Fruit fly (Drosophila melanogaster) whole organism, embryonic: ENCODE results near the gene Srp19.
A peak's percentile ranks its signal among the peaks of the same experiment; 100 is the strongest.

Experiments used
- Atf3 ChIP-seq: fragments of 200-800 bp; sonication (Bioruptor generic); optimal IDR thresholded peaks from 3 replicates; lab custom pipeline; 2016; ENCODE audit warnings: missing biosample characterization, missing genetic modification characterization
- Blimp-1 ChIP-seq: fragments of 200-800 bp; sonication (Bioruptor generic); optimal IDR thresholded peaks from 3 replicates; lab custom pipeline; 2018; ENCODE audit warnings: missing biosample characterization, missing genetic modification characterization, mild to moderate bottlenecking, moderate library complexity, missing genetic modification reagents
- CG10267 ChIP-seq: fragments of 200-800 bp; sonication (Bioruptor generic); optimal IDR thresholded peaks from 2 replicates; lab custom pipeline; 2018; ENCODE audit warnings: missing biosample characterization, mild to moderate bottlenecking, missing genetic modification characterization, moderate library complexity
- CG10431 ChIP-seq: fragments of 200-800 bp; sonication (Bioruptor generic); optimal IDR thresholded peaks from 3 replicates; lab custom pipeline; 2018; ENCODE audit warnings: missing biosample characterization, mild to moderate bottlenecking, missing genetic modification characterization
- CG10959 ChIP-seq: fragments of 200-800 bp; sonication (Bioruptor generic); IDR thresholded peaks from 2 replicates; pipeline ENCODE4 v1.3.6; 2022; ENCODE audit warnings: missing biosample characterization, missing genetic modification characterization
- CG12071 ChIP-seq: fragments of 200-800 bp; sonication (Bioruptor generic); optimal IDR thresholded peaks from 3 replicates; lab custom pipeline; 2018; ENCODE audit warnings: missing biosample characterization, mild to moderate bottlenecking, missing genetic modification characterization
- CG13287 ChIP-seq: fragments of 200-800 bp; sonication (Bioruptor generic); IDR thresholded peaks from 2 replicates; pipeline ENCODE4 v1.3.6; 2022; ENCODE audit warnings: missing biosample characterization, missing genetic modification characterization; ENCODE audit not compliant: partially characterized antibody
- CG14050 ChIP-seq: fragments of 200-800 bp; sonication (Bioruptor generic); IDR thresholded peaks from 3 replicates; pipeline ENCODE4 v1.3.6; 2022; ENCODE audit warnings: missing biosample characterization, missing genetic modification characterization
- CG1832 ChIP-seq: fragments of 200-800 bp; sonication (Bioruptor generic); optimal IDR thresholded peaks from 2 replicates; lab custom pipeline; 2017; ENCODE audit warnings: missing biosample characterization, mild to moderate bottlenecking, missing genetic modification characterization, inconsistent platforms
- CG18599 ChIP-seq: fragments of 200-800 bp; sonication (Bioruptor generic); optimal IDR thresholded peaks from 3 replicates; lab custom pipeline; 2017; ENCODE audit warnings: missing biosample characterization, missing genetic modification characterization, mild to moderate bottlenecking, moderate library complexity, missing genetic modification reagents
- CG2678 ChIP-seq: fragments of 200-800 bp; sonication (Bioruptor generic); optimal IDR thresholded peaks from 3 replicates; lab custom pipeline; 2019; ENCODE audit warnings: missing biosample characterization, mild to moderate bottlenecking, missing genetic modification characterization, moderate library complexity
- CG2875 ChIP-seq: fragments of 200-800 bp; sonication (Bioruptor generic); optimal IDR thresholded peaks from 2 replicates; lab custom pipeline; 2017; ENCODE audit warnings: missing biosample characterization, mild to moderate bottlenecking, missing genetic modification characterization, missing genetic modification reagents
- CG43689 ChIP-seq: fragments of 200-800 bp; sonication (Bioruptor generic); IDR thresholded peaks from 2 replicates; pipeline ENCODE4 v1.3.6; 2022; ENCODE audit warnings: missing biosample characterization, missing genetic modification characterization
- CG6175 ChIP-seq: fragments of 200-800 bp; sonication (Bioruptor generic); IDR thresholded peaks from 3 replicates; pipeline ENCODE4 v1.3.6; 2022; ENCODE audit warnings: missing biosample characterization, missing genetic modification characterization
- CG6689 ChIP-seq: fragments of 200-800 bp; sonication (Bioruptor generic); IDR thresholded peaks from 2 replicates; pipeline ENCODE4 v1.3.6; 2022; ENCODE audit warnings: missing biosample characterization, missing genetic modification characterization
- CG7357 ChIP-seq: fragments of 200-800 bp; sonication (Bioruptor generic); IDR thresholded peaks from 3 replicates; pipeline ENCODE4 v1.3.6; 2022; ENCODE audit warnings: missing biosample characterization, missing genetic modification characterization
- CG9437 ChIP-seq: fragments of 200-800 bp; sonication (Bioruptor generic); optimal IDR thresholded peaks from 2 replicates; lab custom pipeline; 2018; ENCODE audit warnings: missing biosample characterization, mild to moderate bottlenecking, missing genetic modification characterization
- CG9876 ChIP-seq: fragments of 200-800 bp; sonication (Bioruptor generic); optimal IDR thresholded peaks from 2 replicates; lab custom pipeline; 2016; ENCODE audit warnings: missing biosample characterization, missing genetic modification characterization
- Dfd ChIP-seq, 2 experiments: fragments of >200 bp; optimal IDR thresholded peaks; 2 replicates each; lab custom pipeline; 2017; ENCODE audit warnings: missing biosample characterization in 2 of 2, missing genetic modification characterization in 2 of 2
- E2f2 ChIP-seq: fragments of 200-800 bp; sonication (Bioruptor generic); IDR thresholded peaks from 2 replicates; pipeline ENCODE4 v1.3.6; 2022; ENCODE audit warnings: missing biosample characterization, missing genetic modification characterization
- Ets65A ChIP-seq: fragments of 200-800 bp; sonication (Bioruptor generic); peaks from one replicate; lab custom pipeline; 2016; ENCODE audit warnings: missing biosample characterization, missing genetic modification characterization
- Ets97D ChIP-seq: fragments of 200-800 bp; sonication (Bioruptor generic); optimal IDR thresholded peaks from 3 replicates; lab custom pipeline; 2016; ENCODE audit warnings: missing biosample characterization, missing genetic modification characterization
- Fer2 ChIP-seq: fragments of 200-800 bp; sonication (Bioruptor generic); optimal IDR thresholded peaks from 2 replicates; lab custom pipeline; 2018; ENCODE audit warnings: missing biosample characterization, mild to moderate bottlenecking, missing genetic modification characterization, moderate library complexity
- HLH54F ChIP-seq: fragments of 200-800 bp; sonication (Bioruptor generic); optimal IDR thresholded peaks from 3 replicates; lab custom pipeline; 2016; ENCODE audit warnings: missing biosample characterization, missing genetic modification characterization
- HmgD ChIP-seq: fragments of 200-800 bp; sonication (Bioruptor generic); optimal IDR thresholded peaks from 3 replicates; lab custom pipeline; 2016; ENCODE audit warnings: missing biosample characterization, missing genetic modification characterization
- NC2α ChIP-seq: fragments of 200-800 bp; sonication (Bioruptor generic); optimal IDR thresholded peaks from 2 replicates; lab custom pipeline; 2016; ENCODE audit warnings: missing biosample characterization, missing genetic modification characterization
- NFAT ChIP-seq: fragments of 200-800 bp; sonication (Bioruptor generic); IDR thresholded peaks from 2 replicates; pipeline ENCODE4 v1.3.6; 2022; ENCODE audit warnings: missing biosample characterization, missing genetic modification characterization
- Pdp1 ChIP-seq, 2 experiments: fragments of 200-800 bp; sonication (Bioruptor generic); optimal IDR thresholded peaks; 3 replicates each; lab custom pipeline; 2016; ENCODE audit warnings: missing biosample characterization in 2 of 2, missing genetic modification characterization in 2 of 2, mild to moderate bottlenecking in 1 of 2, moderate library complexity in 1 of 2
- TFAM ChIP-seq: fragments of 200-800 bp; sonication (Bioruptor generic); optimal IDR thresholded peaks from 2 replicates; lab custom pipeline; 2017; ENCODE audit warnings: missing biosample characterization, missing genetic modification characterization, inconsistent platforms
- Tbp ChIP-seq: fragments of >200 bp; optimal IDR thresholded peaks from 2 replicates; lab custom pipeline; 2018; ENCODE audit warnings: missing biosample characterization, missing genetic modification characterization
- Xrp1 ChIP-seq: fragments of 200-800 bp; sonication (Bioruptor generic); IDR thresholded peaks from 2 replicates; pipeline ENCODE4 v1.3.6; 2022; ENCODE audit warnings: missing biosample characterization, missing genetic modification characterization
- bbx ChIP-seq: fragments of 200-800 bp; sonication (Bioruptor generic); IDR thresholded peaks from 2 replicates; pipeline ENCODE4 v1.3.6; 2022; ENCODE audit warnings: missing biosample characterization, missing genetic modification characterization; ENCODE audit not compliant: partially characterized antibody
- btn ChIP-seq: fragments of 200-800 bp; sonication (Bioruptor generic); optimal IDR thresholded peaks from 2 replicates; lab custom pipeline; 2016; ENCODE audit warnings: missing biosample characterization, missing genetic modification characterization
- cas ChIP-seq: fragments of 200-800 bp; sonication (Bioruptor generic); IDR thresholded peaks from 2 replicates; pipeline ENCODE4 v1.3.6; 2022; ENCODE audit warnings: missing biosample characterization, missing genetic modification characterization
- corto ChIP-seq: fragments of 200-800 bp; sonication (Bioruptor generic); optimal IDR thresholded peaks from 2 replicates; lab custom pipeline; 2016; ENCODE audit warnings: missing biosample characterization, mild to moderate bottlenecking, missing genetic modification characterization, moderate library complexity
- da ChIP-seq: fragments of 200-800 bp; sonication (Bioruptor generic); optimal IDR thresholded peaks from 2 replicates; lab custom pipeline; 2016; ENCODE audit warnings: missing biosample characterization, missing genetic modification characterization
- disco-r ChIP-seq: fragments of 200-800 bp; sonication (Bioruptor generic); optimal IDR thresholded peaks from 2 replicates; lab custom pipeline; 2016; ENCODE audit warnings: missing biosample characterization, missing genetic modification characterization
- emc ChIP-seq: fragments of 200-800 bp; sonication (Bioruptor generic); optimal IDR thresholded peaks from 2 replicates; lab custom pipeline; 2016; ENCODE audit warnings: missing biosample characterization, missing genetic modification characterization
- en ChIP-seq: fragments of 200-800 bp; sonication (Bioruptor generic); optimal IDR thresholded peaks from 2 replicates; lab custom pipeline; 2016; ENCODE audit warnings: missing biosample characterization, missing genetic modification characterization
- ewg ChIP-seq: fragments of 200-800 bp; sonication (Bioruptor generic); optimal IDR thresholded peaks from 3 replicates; lab custom pipeline; 2017; ENCODE audit warnings: mild to moderate bottlenecking, missing biosample characterization, missing genetic modification reagents, missing genetic modification characterization
- ftz-f1 ChIP-seq: fragments of 200-800 bp; sonication (Bioruptor generic); optimal IDR thresholded peaks from 2 replicates; lab custom pipeline; 2016; ENCODE audit warnings: missing biosample characterization, missing genetic modification characterization
- mirr ChIP-seq: fragments of 200-800 bp; sonication (Bioruptor generic); optimal IDR thresholded peaks from 3 replicates; lab custom pipeline; 2018; ENCODE audit warnings: missing biosample characterization, mild to moderate bottlenecking, missing genetic modification characterization
- p53 ChIP-seq: fragments of 200-800 bp; sonication (Bioruptor generic); optimal IDR thresholded peaks from 2 replicates; lab custom pipeline; 2016; ENCODE audit warnings: missing biosample characterization, missing genetic modification characterization
- phol ChIP-seq: fragments of 200-800 bp; sonication (Bioruptor generic); optimal IDR thresholded peaks from 3 replicates; lab custom pipeline; 2018; ENCODE audit warnings: missing biosample characterization, mild to moderate bottlenecking, missing genetic modification characterization, moderate library complexity
- pnt ChIP-seq: fragments of 200-800 bp; sonication (Bioruptor generic); optimal IDR thresholded peaks from 3 replicates; lab custom pipeline; 2016; ENCODE audit warnings: missing biosample characterization, missing genetic modification characterization
- seq ChIP-seq: fragments of 200-800 bp; sonication (Bioruptor generic); IDR thresholded peaks from 2 replicates; pipeline ENCODE4 v1.3.6; 2022; ENCODE audit warnings: missing biosample characterization, missing genetic modification characterization
- slp2 ChIP-seq: fragments of 200-800 bp; sonication (Bioruptor generic); optimal IDR thresholded peaks from 2 replicates; lab custom pipeline; 2016; ENCODE audit warnings: missing biosample characterization, missing genetic modification characterization
- sr ChIP-seq: fragments of 200-800 bp; sonication (Bioruptor generic); IDR thresholded peaks from 3 replicates; pipeline ENCODE4 v1.3.6; 2022; ENCODE audit warnings: missing biosample characterization, missing genetic modification characterization
- ssp ChIP-seq: fragments of 200-800 bp; sonication (Bioruptor generic); IDR thresholded peaks from 2 replicates; pipeline ENCODE4 v1.3.6; 2022; ENCODE audit warnings: missing biosample characterization, missing genetic modification characterization
- stc ChIP-seq: fragments of 200-800 bp; sonication (Bioruptor generic); IDR thresholded peaks from 2 replicates; pipeline ENCODE4 v1.3.6; 2022; ENCODE audit warnings: missing biosample characterization, missing genetic modification characterization
- stwl ChIP-seq: fragments of 200-800 bp; sonication (Bioruptor generic); optimal IDR thresholded peaks from 3 replicates; lab custom pipeline; 2018; ENCODE audit warnings: missing biosample characterization, mild to moderate bottlenecking, missing genetic modification characterization, moderate library complexity
- unpg ChIP-seq: fragments of 200-800 bp; sonication (Bioruptor generic); optimal IDR thresholded peaks from 3 replicates; lab custom pipeline; 2018; ENCODE audit warnings: missing biosample characterization, mild to moderate bottlenecking, missing genetic modification characterization, moderate library complexity
- zfh1 ChIP-seq: fragments of 200-800 bp; sonication (Bioruptor generic); IDR thresholded peaks from 3 replicates; pipeline ENCODE4 v1.3.6; 2022; ENCODE audit warnings: missing biosample characterization, missing genetic modification characterization

The Srp19 gene

DNA sequence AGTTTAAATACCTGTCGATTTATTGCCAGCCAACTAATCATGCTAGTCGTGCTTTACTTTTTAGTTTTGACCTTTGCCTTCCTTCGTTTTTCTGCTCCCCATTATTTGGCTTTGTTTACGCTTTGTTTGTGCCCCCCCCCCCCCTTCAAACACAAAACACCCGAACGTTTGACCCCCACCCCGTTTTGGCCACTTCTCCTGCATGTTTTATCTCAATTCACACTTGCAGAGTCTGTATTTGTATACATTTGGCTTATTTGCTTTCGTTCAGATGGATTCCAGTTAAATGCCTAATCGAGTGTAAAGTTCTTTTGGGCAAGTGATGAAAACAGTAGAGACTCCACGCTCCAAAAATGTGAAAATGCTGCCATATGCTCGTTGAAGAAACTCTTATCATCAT is 1.5 kb upstream of the Srp19 start:
- TF ChIP-seq CG18599 (GFP tag; lab: Kevin White, UChicago) (peak; percentile 38), TFAM (GFP tag; lab: Kevin White, UChicago) (no peak), pnt (GFP tag; lab: Kevin White, UChicago) (no peak), slp2 (GFP tag; lab: Kevin White, UChicago) (no peak), unpg (GFP tag; lab: Kevin White, UChicago) (no peak), phol (tag; lab: Kevin White, UChicago) (no peak), btn (GFP tag; lab: Kevin White, UChicago) (no peak), Xrp1 (GFP tag; lab: Robert Waterston, UW) (no peak), Ets97D (GFP tag; lab: Kevin White, UChicago) (no peak), ftz-f1 (GFP tag; lab: Kevin White, UChicago) (no peak), emc (no peak), Atf3 (GFP tag; lab: Kevin White, UChicago) (no peak), CG12071 (GFP tag; lab: Kevin White, UChicago) (peak; percentile 32), stc (GFP tag; lab: Robert Waterston, UW) (peak; percentile 46; the same call in 1 of the 2 replicates), Pdp1 (GFP tag; optimal IDR thresholded peaks at IDR 0.05; lab: Kevin White, UChicago) (no peak), sr (GFP tag; lab: Robert Waterston, UW) (no peak), HmgD (GFP tag; lab: Kevin White, UChicago) (no peak), CG13287 (GFP tag; lab: Robert Waterston, UW) (no peak), HLH54F (GFP tag; lab: Kevin White, UChicago) (no peak), corto (GFP tag; lab: Kevin White, UChicago) (no peak), Tbp (GFP tag; lab: Kevin White, UChicago) (no peak), CG6175 (no peak), CG10959 (GFP tag; lab: Robert Waterston, UW) (no peak), seq (GFP tag; lab: Robert Waterston, UW) (no peak), CG7357 (GFP tag; lab: Robert Waterston, UW) (no peak), ssp (GFP tag; lab: Robert Waterston, UW) (no peak), Ets65A (GFP tag; lab: Kevin White, UChicago) (no peak), CG6689 (GFP tag; lab: Robert Waterston, UW) (no peak; the same call in 1 of the 2 replicates), CG2875 (GFP tag; lab: Kevin White, UChicago) (no peak), CG9437 (GFP tag; lab: Kevin White, UChicago) (no peak), CG1832 (GFP tag; lab: Kevin White, UChicago) (no peak), en (no peak), ewg (GFP tag; lab: Kevin White, UChicago) (no peak), bbx (GFP tag; lab: Robert Waterston, UW) (no peak), CG2678 (tag; lab: Kevin White, UChicago) (peak; percentile 22), stwl (tag; lab: Kevin White, UChicago) (no peak), CG9876 (no peak), CG14050 (GFP tag; lab: Robert Waterston, UW) (no peak), CG10267 (tag; lab: Kevin White, UChicago) (no peak), NFAT (no peak), CG43689 (GFP tag; lab: Robert Waterston, UW) (no peak), Blimp-1 (GFP tag; lab: Kevin White, UChicago) (no peak), p53 (GFP tag; lab: Kevin White, UChicago) (no peak), Dfd (GFP tag; optimal IDR thresholded peaks at IDR 0.05; lab: Kevin White, UChicago) (no peak), zfh1 (GFP tag; lab: Robert Waterston, UW) (no peak), Fer2 (tag; lab: Kevin White, UChicago) (no peak), E2f2 (GFP tag; lab: Robert Waterston, UW) (no peak), NC2α (no peak), CG10431 (GFP tag; lab: Kevin White, UChicago) (no peak), da (GFP tag; lab: Kevin White, UChicago) (no peak), mirr (GFP tag; lab: Kevin White, UChicago) (peak; percentile 16), cas (no peak), disco-r (no peak)
